Fruit fly (Drosophila melanogaster) whole organism, prepupa: Measurements from ENCODE around the gene CG13924.
A peak's percentile ranks its signal among the peaks of the same experiment; 100 is the strongest.

Experiments
- Blimp-1 ChIP-seq: fragments of 200-800 bp; sonication (Bioruptor generic); optimal IDR thresholded peaks from 3 replicates; lab custom pipeline; 2017; ENCODE audit warnings: missing biosample characterization, missing genetic modification characterization, mild to moderate bottlenecking, moderate library complexity, missing genetic modification reagents
- CG34406 ChIP-seq: fragments of 200-800 bp; sonication (Bioruptor generic); optimal IDR thresholded peaks from 3 replicates; lab custom pipeline; 2016; ENCODE audit warnings: missing biosample characterization, missing genetic modification characterization
- CG6792 ChIP-seq: fragments of 200-800 bp; sonication (Bioruptor generic); optimal IDR thresholded peaks from 3 replicates; lab custom pipeline; 2016; ENCODE audit warnings: missing biosample characterization, missing genetic modification characterization
- CG8119 ChIP-seq: fragments of 200-800 bp; sonication (Bioruptor generic); IDR thresholded peaks from 3 replicates; pipeline ENCODE4 v1.3.6; 2022; ENCODE audit warnings: missing biosample characterization, missing genetic modification characterization
- Hr39 ChIP-seq: fragments of 200-800 bp; sonication (Bioruptor generic); optimal IDR thresholded peaks from 2 replicates; lab custom pipeline; 2016; ENCODE audit warnings: missing biosample characterization, missing genetic modification characterization
- Lpt ChIP-seq: fragments of 200-800 bp; sonication (Bioruptor generic); optimal IDR thresholded peaks from 3 replicates; lab custom pipeline; 2016; ENCODE audit warnings: missing biosample characterization, missing genetic modification characterization
- acj6 ChIP-seq: fragments of 200-800 bp; sonication (Bioruptor generic); optimal IDR thresholded peaks from 3 replicates; lab custom pipeline; 2016; ENCODE audit warnings: missing biosample characterization, missing genetic modification characterization
- dac ChIP-seq: fragments of 200-800 bp; sonication (Bioruptor generic); optimal IDR thresholded peaks from 2 replicates; lab custom pipeline; 2017; ENCODE audit warnings: missing biosample characterization, mild to moderate bottlenecking, missing genetic modification characterization
- salr ChIP-seq, 2 experiments: fragments of 200-800 bp; sonication (Bioruptor generic); optimal IDR thresholded peaks; 3 replicates each; lab custom pipeline; 2016 to 2018; ENCODE audit warnings: missing biosample characterization in 2 of 2, missing genetic modification characterization in 2 of 2, mild to moderate bottlenecking in 1 of 2

dm6 chr3L:1822365-1822764, 47.5 kb upstream of the CG13924 start:
- no peak for TF ChIP-seq dac (GFP tag; lab: Kevin White, UChicago)
- TF ChIP-seq CG6792, result no peak
- TF ChIP-seq salr (GFP tag; optimal IDR thresholded peaks at IDR 0.05; lab: Kevin White, UChicago), result peak in 1 of 2 experiments; percentile 5
- TF ChIP-seq CG34406 (GFP tag; lab: Kevin White, UChicago), result no peak
- no peak for TF ChIP-seq CG8119 (GFP tag; lab: Robert Waterston, UW)
- no peak for TF ChIP-seq Blimp-1 (GFP tag; lab: Kevin White, UChicago)
- no peak for TF ChIP-seq Lpt (GFP tag; lab: Kevin White, UChicago)
- no peak for TF ChIP-seq Hr39 (GFP tag; lab: Kevin White, UChicago)
- no peak for TF ChIP-seq acj6
